Worm (Caenorhabditis elegans) whole organism, L1 larva: ENCODE results near the gene maph-1.3.
"Not testable (repeated sequence)": the region's sequence is repeated elsewhere in the genome, so short reads cannot be mapped to it uniquely, and the experiment has no call there.

Experiments used
- C04F5.9 ChIP-seq: sonication (generic microtip); optimal IDR thresholded peaks from 2 replicates; lab custom pipeline; 2016; ENCODE audit warnings: missing genetic modification characterization, missing compliant biosample characterization
- F16B12.6 ChIP-seq: fragments of 150-350 bp; optimal IDR thresholded peaks from 2 replicates; lab custom pipeline; 2014; ENCODE audit warnings: missing biosample characterization, missing genetic modification characterization
- Y116A8C.19 ChIP-seq: sonication (generic microtip); optimal IDR thresholded peaks from 2 replicates; lab custom pipeline; 2016; ENCODE audit warnings: missing compliant biosample characterization, missing genetic modification characterization, borderline replicate concordance
- ceh-82 ChIP-seq, 3 experiments: fragments of 150-350 bp in 1 of 3; sonication (generic microtip) in 2 of 3; optimal IDR thresholded peaks; 2 replicates each; lab custom pipeline; 2014 to 2017; ENCODE audit warnings: missing biosample characterization in 3 of 3, missing genetic modification characterization in 3 of 3
- ceh-88 ChIP-seq: fragments of 200-800 bp; sonication (Bioruptor generic); IDR thresholded peaks from 2 replicates; pipeline ENCODE4 v1.3.6; 2022; ENCODE audit warnings: missing genetic modification characterization, missing compliant biosample characterization
- dpl-1 ChIP-seq, 3 experiments: fragments of 150-350 bp in 2 of 3; sonication (generic microtip) in 1 of 3; optimal IDR thresholded peaks; 2 replicates each; lab custom pipeline; 2014 to 2017; ENCODE audit warnings: missing biosample characterization in 3 of 3, missing genetic modification characterization in 3 of 3, missing genetic modification reagents in 3 of 3
- dsc-1 ChIP-seq: sonication (generic microtip); optimal IDR thresholded peaks from 2 replicates; lab custom pipeline; 2016; ENCODE audit warnings: mild to moderate bottlenecking, missing genetic modification characterization, missing compliant biosample characterization
- efl-1 ChIP-seq, 4 experiments: fragments of 150-350 bp; optimal IDR thresholded peaks in 3 of 4; peaks in 1 of 4; 1 replicate in 1 of 4; 2 replicates in 3 of 4; lab custom pipeline; 2014; ENCODE audit warnings: missing biosample characterization in 2 of 4, missing genetic modification characterization in 2 of 4, missing genetic modification reagents in 2 of 4
- egl-13 ChIP-seq: sonication (generic microtip); optimal IDR thresholded peaks from 2 replicates; lab custom pipeline; 2016; ENCODE audit warnings: missing genotype, missing genetic modification reagents, missing genetic modification characterization, missing compliant biosample characterization
- fkh-8 ChIP-seq: sonication (generic microtip); optimal IDR thresholded peaks from 2 replicates; lab custom pipeline; 2016; ENCODE audit warnings: mild to moderate bottlenecking, missing genetic modification characterization, missing compliant biosample characterization
- grh-1 ChIP-seq: fragments of 200-800 bp; sonication (Bioruptor generic); IDR thresholded peaks from 2 replicates; pipeline ENCODE4 v1.3.6; 2022; ENCODE audit warnings: missing genetic modification reagents, missing genetic modification characterization, missing compliant biosample characterization
- irx-1 ChIP-seq: sonication (generic microtip); optimal IDR thresholded peaks from 2 replicates; lab custom pipeline; 2016; ENCODE audit warnings: missing genetic modification characterization, missing compliant biosample characterization
- isw-1 ChIP-seq: fragments of 200-800 bp; sonication (Bioruptor generic); IDR thresholded peaks from 2 replicates; pipeline ENCODE4 v1.3.6; 2022; ENCODE audit warnings: missing genetic modification characterization, missing compliant biosample characterization
- lin-14 ChIP-seq: fragments of 200-800 bp; sonication (Bioruptor generic); optimal IDR thresholded peaks from 2 replicates; lab custom pipeline; 2018; ENCODE audit warnings: mild to moderate bottlenecking, missing genetic modification characterization, moderate library complexity, missing compliant biosample characterization
- lin-15B ChIP-seq: fragments of 150-350 bp; sonication (generic microtip); optimal IDR thresholded peaks from 3 replicates; lab custom pipeline; 2014; ENCODE audit warnings: missing biosample characterization, missing genetic modification characterization
- lin-35 ChIP-seq, 2 experiments: fragments of 150-350 bp; optimal IDR thresholded peaks; 2 replicates each; lab custom pipeline; 2014; ENCODE audit warnings: missing biosample characterization in 2 of 2, missing genetic modification characterization in 2 of 2, missing genetic modification reagents in 2 of 2
- lir-3 ChIP-seq: sonication (generic microtip); optimal IDR thresholded peaks from 2 replicates; lab custom pipeline; 2016; ENCODE audit warnings: mild to moderate bottlenecking, missing genetic modification characterization, moderate library complexity, missing compliant biosample characterization; ENCODE audit not compliant: poor library complexity
- lsy-2 ChIP-seq, 2 experiments: fragments of 150-350 bp; optimal IDR thresholded peaks; 2 replicates each; lab custom pipeline; 2014; ENCODE audit warnings: missing biosample characterization in 2 of 2, missing genetic modification characterization in 2 of 2
- mab-9 ChIP-seq: fragments of 200-800 bp; sonication (Bioruptor generic); IDR thresholded peaks from 2 replicates; pipeline ENCODE4 v1.3.6; 2022; ENCODE audit warnings: missing genetic modification reagents, missing genetic modification characterization, missing compliant biosample characterization
- mep-1 ChIP-seq: fragments of 150-350 bp; optimal IDR thresholded peaks from 2 replicates; lab custom pipeline; 2014; ENCODE audit warnings: missing biosample characterization, missing genetic modification characterization
- nhr-19 ChIP-seq: fragments of 200-800 bp; sonication (Bioruptor generic); conservative IDR thresholded peaks from 2 replicates; pipeline ENCODE4 v1.3.6; 2022; ENCODE audit warnings: missing genetic modification characterization, missing compliant biosample characterization
- nhr-20 ChIP-seq: sonication (generic microtip); optimal IDR thresholded peaks from 2 replicates; lab custom pipeline; 2016; ENCODE audit warnings: mild to moderate bottlenecking, missing genetic modification characterization, missing compliant biosample characterization
- nhr-47 ChIP-seq: sonication (generic microtip); optimal IDR thresholded peaks from 2 replicates; lab custom pipeline; 2016; ENCODE audit warnings: mild to moderate bottlenecking, missing genetic modification characterization, moderate library complexity, missing compliant biosample characterization
- nhr-71 ChIP-seq: sonication (generic microtip); optimal IDR thresholded peaks from 2 replicates; lab custom pipeline; 2016; ENCODE audit warnings: mild to moderate bottlenecking, missing genetic modification characterization, moderate library complexity, missing compliant biosample characterization
- nhr-85 ChIP-seq: sonication (generic microtip); peaks from one replicate; lab custom pipeline; 2016; ENCODE audit warnings: missing genetic modification characterization, inconsistent platforms, missing compliant biosample characterization
- nhr-90 ChIP-seq: sonication (generic microtip); optimal IDR thresholded peaks from 2 replicates; lab custom pipeline; 2016; ENCODE audit warnings: mild to moderate bottlenecking, missing genetic modification characterization, missing compliant biosample characterization; ENCODE audit not compliant: poor library complexity
- pax-3 ChIP-seq: fragments of 200-800 bp; sonication (Bioruptor generic); optimal IDR thresholded peaks from 2 replicates; lab custom pipeline; 2018; ENCODE audit warnings: mild to moderate bottlenecking, missing genetic modification characterization, moderate library complexity, missing compliant biosample characterization
- pqm-1 ChIP-seq: sonication (generic microtip); optimal IDR thresholded peaks from 3 replicates; lab custom pipeline; 2017; ENCODE audit warnings: missing biosample characterization, missing genetic modification characterization
- rnt-1 ChIP-seq: sonication (generic microtip); optimal IDR thresholded peaks from 2 replicates; lab custom pipeline; 2016; ENCODE audit warnings: mild to moderate bottlenecking, missing genetic modification characterization, moderate library complexity, missing compliant biosample characterization
- snu-23 ChIP-seq: sonication (generic microtip); optimal IDR thresholded peaks from 2 replicates; lab custom pipeline; 2016; ENCODE audit warnings: missing genetic modification characterization, missing compliant biosample characterization
- swsn-7 ChIP-seq: sonication (generic microtip); optimal IDR thresholded peaks from 2 replicates; lab custom pipeline; 2016; ENCODE audit warnings: missing genetic modification characterization, missing compliant biosample characterization
- tbx-2 ChIP-seq: sonication (generic microtip); optimal IDR thresholded peaks from 2 replicates; lab custom pipeline; 2016; ENCODE audit warnings: missing genetic modification characterization, missing compliant biosample characterization
- unc-130 ChIP-seq: fragments of 150-350 bp; optimal IDR thresholded peaks from 2 replicates; lab custom pipeline; 2017; ENCODE audit warnings: missing biosample characterization, missing genetic modification characterization, inconsistent platforms
- unc-86 ChIP-seq: sonication (generic microtip); optimal IDR thresholded peaks from 2 replicates; lab custom pipeline; 2016; ENCODE audit warnings: missing genetic modification characterization, missing compliant biosample characterization
- unc-98 ChIP-seq: fragments of 200-800 bp; sonication (Bioruptor generic); IDR thresholded peaks from 2 replicates; pipeline ENCODE4 v1.3.6; 2022; ENCODE audit warnings: missing genetic modification characterization, missing compliant biosample characterization
- xbp-1 ChIP-seq: sonication (generic microtip); optimal IDR thresholded peaks from 2 replicates; lab custom pipeline; 2016; ENCODE audit warnings: missing genetic modification characterization, missing compliant biosample characterization
- ztf-11 ChIP-seq, 2 experiments: sonication (generic microtip); optimal IDR thresholded peaks; 2 replicates each; lab custom pipeline; 2016 to 2017; ENCODE audit warnings: missing genetic modification characterization in 2 of 2, missing biosample characterization in 1 of 2, missing compliant biosample characterization in 1 of 2

Gene maph-1.3

DNA sequence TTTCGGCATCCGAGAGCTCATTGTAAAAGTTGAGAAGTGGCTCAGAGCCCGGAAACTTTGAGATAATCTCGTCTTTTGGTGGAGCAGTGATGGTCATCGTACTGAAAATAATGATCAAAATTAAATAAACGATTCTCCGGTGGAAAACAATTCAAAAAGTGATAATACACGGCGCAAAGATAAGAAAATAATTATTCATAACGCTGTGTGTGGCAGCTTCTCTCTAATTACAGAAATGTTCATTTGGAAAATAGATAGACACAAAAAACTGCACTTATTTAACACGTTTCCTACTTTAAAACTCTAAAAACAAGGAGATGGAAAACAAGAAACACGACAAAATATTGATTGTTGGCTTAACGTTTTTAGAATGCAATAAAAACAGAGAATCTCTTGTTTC is 1.2 kb upstream of the maph-1.3 start, which contains the start of gene C36A4.4:
C36A4.4 (minus strand) TSS at position 101 of the 400 bp plus-strand sequence.
- TF ChIP-seq pqm-1 (tag; lab: Kevin White, UChicago); Y116A8C.19 (tag; lab: Kevin White, UChicago); unc-130: not testable (repeated sequence)

DNA sequence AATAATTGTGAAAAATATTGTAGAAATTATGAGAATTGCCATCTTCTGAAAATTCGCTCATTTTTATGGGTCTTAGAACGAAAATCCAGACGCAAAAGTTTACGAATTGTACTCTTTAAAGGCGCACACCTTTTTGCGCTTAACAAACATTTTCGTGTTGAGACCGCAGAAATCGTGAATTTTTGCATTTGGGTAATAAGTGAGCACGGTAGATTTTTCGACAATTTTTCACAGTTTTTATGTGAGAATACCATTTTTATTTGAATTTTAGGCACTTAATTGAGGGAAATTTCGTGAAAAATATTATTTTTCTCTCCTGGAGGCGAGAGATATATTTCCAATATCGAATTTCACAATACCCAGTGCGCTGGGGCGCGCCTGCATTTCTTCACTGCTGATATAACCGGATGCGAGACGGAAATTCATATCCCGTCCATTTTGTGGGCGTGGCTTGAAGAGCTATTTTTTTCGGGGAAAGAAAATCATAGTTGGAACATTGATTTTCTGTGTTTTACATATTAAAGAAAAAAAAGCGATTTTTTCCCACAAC is 7.4 kb downstream of the maph-1.3 start, which contains the start of gene cyp-25A4:
cyp-25A4 (minus strand) TSS at position 51 of the 550 bp plus-strand sequence.
- peak; percentile 53 for TF ChIP-seq nhr-19
- TF ChIP-seq lsy-2 (tag; optimal IDR thresholded peaks at IDR 0.05; lab: Kevin White, UChicago), result peak in 1 of 2 experiments; percentile 9

DNA sequence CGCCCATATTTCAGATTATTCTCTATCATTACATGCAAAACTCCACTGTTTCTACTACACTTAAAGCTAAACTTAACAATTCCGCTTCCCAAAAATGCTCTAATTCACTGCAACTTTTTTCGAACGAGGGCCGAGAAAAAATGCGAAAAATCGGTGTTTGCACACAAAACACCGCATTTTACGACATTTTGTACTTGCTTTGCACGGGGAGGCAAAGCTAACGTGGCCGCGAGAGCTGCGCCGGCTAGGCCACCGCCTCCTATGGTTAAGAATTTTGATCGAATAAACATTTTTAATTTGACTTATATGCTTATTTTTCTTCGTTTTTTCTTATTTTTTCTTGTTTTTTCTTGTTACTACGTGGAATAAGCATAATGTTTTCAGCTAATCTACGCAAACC is 10.2 kb downstream of the maph-1.3 start:
- TF ChIP-seq unc-86 (tag; lab: Kevin White, UChicago) (peak; percentile 44), lsy-2 (tag; optimal IDR thresholded peaks at IDR 0.05; lab: Kevin White, UChicago) (peak; percentile 77 to 86), mep-1 (tag; lab: Kevin White, UChicago) (peak; percentile 17), efl-1 (optimal IDR thresholded peaks at IDR 0.05; lab: Kevin White, UChicago) (peak; percentile 48 to 64), efl-1 (GFP tag; optimal IDR thresholded peaks at IDR 0.05 in 1 of 2; lab: Kevin White, UChicago) (peak; percentile 47 to 96), grh-1 (peak; percentile 87), dpl-1 (GFP tag; optimal IDR thresholded peaks at IDR 0.05; lab: Kevin White, UChicago) (peak; percentile 34 to 51 (median 51)), fkh-8 (peak; percentile 54), nhr-85 (tag; lab: Kevin White, UChicago) (peak; percentile 84), lir-3 (tag; lab: Kevin White, UChicago) (peak; percentile 61), ztf-11 (tag; optimal IDR thresholded peaks at IDR 0.05; lab: Kevin White, UChicago) (peak in 1 of 2 experiments; percentile 51), snu-23 (GFP tag; lab: Kevin White, UChicago) (peak; percentile 49), irx-1 (tag; lab: Kevin White, UChicago) (peak; percentile 46), nhr-90 (tag; lab: Kevin White, UChicago) (peak; percentile 16), lin-15B (tag; lab: Kevin White, UChicago) (peak; percentile 20), dsc-1 (tag; lab: Kevin White, UChicago) (peak; percentile 47), lin-35 (GFP tag; optimal IDR thresholded peaks at IDR 0.05; lab: Kevin White, UChicago) (peak; percentile 7 to 45), nhr-20 (tag; lab: Kevin White, UChicago) (peak; percentile 51), ceh-82 (tag; optimal IDR thresholded peaks at IDR 0.05; lab: Kevin White, UChicago) (peak in 1 of 3 experiments; percentile 20), isw-1 (GFP tag; lab: Robert Waterston, UW) (peak; percentile 97), nhr-19 (peak; percentile 99), nhr-71 (tag; lab: Kevin White, UChicago) (peak; percentile 71), unc-98 (peak; percentile 93), tbx-2 (tag; lab: Kevin White, UChicago) (peak; percentile 55), xbp-1 (peak; percentile 55), mab-9 (GFP tag; lab: Robert Waterston, UW) (peak; percentile 95), lin-14 (peak; percentile 52), rnt-1 (peak; percentile 86), nhr-47 (tag; lab: Kevin White, UChicago) (peak; percentile 74), ceh-88 (GFP tag; lab: Robert Waterston, UW) (peak; percentile 93), swsn-7 (tag; lab: Kevin White, UChicago) (peak; percentile 31), F16B12.6 (tag; lab: Kevin White, UChicago) (peak; percentile 76)
- TF ChIP-seq, all 84 proteins: peak for 31; not testable (repeated sequence) for 53

DNA sequence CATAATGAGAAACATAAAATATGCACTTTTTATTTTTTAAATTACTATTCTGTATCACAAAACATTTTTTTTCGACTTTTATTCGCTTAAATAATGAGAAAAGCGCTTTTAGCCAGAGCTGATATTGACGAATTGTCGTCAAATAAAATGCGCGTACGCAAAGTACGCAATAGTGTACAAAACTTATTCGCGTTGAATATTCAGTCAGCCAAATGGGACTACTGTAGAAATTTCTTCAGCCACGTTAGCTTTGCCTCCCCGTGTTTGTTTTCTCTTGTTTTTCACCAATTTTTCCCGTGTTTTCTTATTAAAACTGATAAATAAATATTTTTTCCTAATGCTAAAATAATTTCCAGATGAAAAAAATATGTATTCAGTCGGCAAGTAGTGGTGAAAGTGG is 12.3 kb downstream of the maph-1.3 start:
- TF ChIP-seq mab-9 (GFP tag; lab: Robert Waterston, UW) (peak; percentile 90), dpl-1 (GFP tag; optimal IDR thresholded peaks at IDR 0.05; lab: Kevin White, UChicago) (peak in 2 of 3 experiments; percentile 28 to 45), efl-1 (optimal IDR thresholded peaks at IDR 0.05; lab: Kevin White, UChicago) (peak; percentile 2 to 58), F16B12.6 (tag; lab: Kevin White, UChicago) (peak; percentile 56), nhr-19 (peak; percentile 99), fkh-8 (peak; percentile 40), nhr-71 (tag; lab: Kevin White, UChicago) (peak; percentile 79), ztf-11 (tag; optimal IDR thresholded peaks at IDR 0.05; lab: Kevin White, UChicago) (peak in 1 of 2 experiments; percentile 23), lin-14 (peak; percentile 58), egl-13 (tag; lab: Kevin White, UChicago) (peak; percentile 10), nhr-20 (tag; lab: Kevin White, UChicago) (peak; percentile 52), tbx-2 (tag; lab: Kevin White, UChicago) (peak; percentile 35), lir-3 (tag; lab: Kevin White, UChicago) (peak; percentile 75), swsn-7 (tag; lab: Kevin White, UChicago) (peak; percentile 34), ceh-88 (GFP tag; lab: Robert Waterston, UW) (peak; percentile 95), isw-1 (GFP tag; lab: Robert Waterston, UW) (peak; percentile 95), grh-1 (peak; percentile 92), snu-23 (GFP tag; lab: Kevin White, UChicago) (peak; percentile 64), nhr-90 (tag; lab: Kevin White, UChicago) (peak; percentile 50), dsc-1 (tag; lab: Kevin White, UChicago) (peak; percentile 59), unc-98 (peak; percentile 78; the same call in 1 of the 2 replicates), C04F5.9 (tag; lab: Kevin White, UChicago) (peak; percentile 43), rnt-1 (peak; percentile 39), nhr-85 (tag; lab: Kevin White, UChicago) (peak; percentile 82), unc-86 (tag; lab: Kevin White, UChicago) (peak; percentile 26), xbp-1 (peak; percentile 46), nhr-47 (tag; lab: Kevin White, UChicago) (peak; percentile 74), pax-3 (peak; percentile 71), lsy-2 (tag; optimal IDR thresholded peaks at IDR 0.05; lab: Kevin White, UChicago) (peak; percentile 79 to 93)
- TF ChIP-seq efl-1 (GFP tag; optimal IDR thresholded peaks at IDR 0.05 in 1 of 2; lab: Kevin White, UChicago), result not testable (repeated sequence)
